Worm (Caenorhabditis elegans): ENCODE measurements around the gene clec-257.

The clec-257 gene

ce11 chrV:18771390-18771789 lies 1.5 kb upstream of the clec-257 start, which contains the start of gene clec-256:
Gene clec-256, plus strand, starts transcription at chrV:18771690.
- no peak for TF ChIP-seq T22C8.4 (GFP tag; IDR thresholded peaks at IDR 0.05)
- no peak for TF ChIP-seq ref-1 (GFP tag; conservative IDR thresholded peaks at IDR 0.05)
- no peak for TF ChIP-seq klf-2 (GFP tag; conservative IDR thresholded peaks at IDR 0.05)
- TF ChIP-seq med-1 (GFP tag; optimal IDR thresholded peaks at IDR 0.05; ENCODE audit: insufficient read depth), result no peak
- no peak for TF ChIP-seq ztf-23 (GFP tag; IDR thresholded peaks at IDR 0.05)
- no peak for TF ChIP-seq ztf-29 (GFP tag; IDR thresholded peaks at IDR 0.05)

- TF ChIP-seq ref-1 (GFP tag; conservative IDR thresholded peaks at IDR 0.05), result no peak
- TF ChIP-seq ztf-23 (GFP tag; IDR thresholded peaks at IDR 0.05), result no peak
- TF ChIP-seq flt-1 (GFP tag; IDR thresholded peaks at IDR 0.05), result no peak
- TF ChIP-seq tab-1 (GFP tag; IDR thresholded peaks at IDR 0.05), result no peak
- no peak for TF ChIP-seq T22C8.4 (GFP tag; IDR thresholded peaks at IDR 0.05)
- TF ChIP-seq cog-1 (tag; optimal IDR thresholded peaks at IDR 0.05), result no peak
- no peak for TF ChIP-seq klf-2 (GFP tag; conservative IDR thresholded peaks at IDR 0.05)
- no peak for TF ChIP-seq ztf-29 (GFP tag; IDR thresholded peaks at IDR 0.05)
Observed at ce11 chrV:18771804-18772386, 966 bp upstream of the clec-257 start.

ce11 chrV:18776245-18776737 lies 3.4 kb downstream of the clec-257 start, which contains the start of gene Y17D7B.4:
Gene Y17D7B.4, minus strand, starts transcription at chrV:18776687.
- no peak for TF ChIP-seq T22C8.4 (GFP tag; IDR thresholded peaks at IDR 0.05)
- no peak for TF ChIP-seq cog-1 (tag; optimal IDR thresholded peaks at IDR 0.05)
- no peak for TF ChIP-seq flt-1 (GFP tag; IDR thresholded peaks at IDR 0.05)
- TF ChIP-seq tab-1 (GFP tag; IDR thresholded peaks at IDR 0.05), result no peak
- TF ChIP-seq ztf-23 (GFP tag; IDR thresholded peaks at IDR 0.05), result no peak
- TF ChIP-seq klf-2 (GFP tag; conservative IDR thresholded peaks at IDR 0.05), result no peak
- no peak for TF ChIP-seq med-1 (GFP tag; optimal IDR thresholded peaks at IDR 0.05; ENCODE audit: insufficient read depth)
- no peak for TF ChIP-seq ztf-29 (GFP tag; IDR thresholded peaks at IDR 0.05)
- no peak for TF ChIP-seq ref-1 (GFP tag; conservative IDR thresholded peaks at IDR 0.05)

- no peak for TF ChIP-seq ztf-29 (GFP tag; IDR thresholded peaks at IDR 0.05)
- no peak for TF ChIP-seq klf-2 (GFP tag; conservative IDR thresholded peaks at IDR 0.05)
- TF ChIP-seq T22C8.4 (GFP tag; IDR thresholded peaks at IDR 0.05), result no peak
- no peak for TF ChIP-seq med-1 (GFP tag; optimal IDR thresholded peaks at IDR 0.05; ENCODE audit: insufficient read depth)
- TF ChIP-seq ref-1 (GFP tag; conservative IDR thresholded peaks at IDR 0.05), result no peak
- TF ChIP-seq cog-1 (tag; optimal IDR thresholded peaks at IDR 0.05), result no peak
- no peak for TF ChIP-seq flt-1 (GFP tag; IDR thresholded peaks at IDR 0.05)
- TF ChIP-seq ztf-23 (GFP tag; IDR thresholded peaks at IDR 0.05), result no peak
- no peak for TF ChIP-seq tab-1 (GFP tag; IDR thresholded peaks at IDR 0.05)
Observed at ce11 chrV:18780605-18781004, 7.7 kb downstream of the clec-257 start.

- TF ChIP-seq T22C8.4 (GFP tag; IDR thresholded peaks at IDR 0.05), result no peak
- no peak for TF ChIP-seq ztf-29 (GFP tag; IDR thresholded peaks at IDR 0.05)
- no peak for TF ChIP-seq tab-1 (GFP tag; IDR thresholded peaks at IDR 0.05)
- no peak for TF ChIP-seq cog-1 (tag; optimal IDR thresholded peaks at IDR 0.05)
Observed at ce11 chrV:18782747-18783146, 9.9 kb downstream of the clec-257 start.

- TF ChIP-seq ztf-23 (GFP tag; IDR thresholded peaks at IDR 0.05), result no peak
- TF ChIP-seq tab-1 (GFP tag; IDR thresholded peaks at IDR 0.05), result no peak
- TF ChIP-seq med-1 (GFP tag; optimal IDR thresholded peaks at IDR 0.05; ENCODE audit: insufficient read depth), result no peak
- TF ChIP-seq cog-1 (tag; optimal IDR thresholded peaks at IDR 0.05), result no peak
- no peak for TF ChIP-seq ztf-29 (GFP tag; IDR thresholded peaks at IDR 0.05)
- no peak for TF ChIP-seq T22C8.4 (GFP tag; IDR thresholded peaks at IDR 0.05)
- TF ChIP-seq flt-1 (GFP tag; IDR thresholded peaks at IDR 0.05), result no peak
- no peak for TF ChIP-seq ref-1 (GFP tag; conservative IDR thresholded peaks at IDR 0.05)
- no peak for TF ChIP-seq klf-2 (GFP tag; conservative IDR thresholded peaks at IDR 0.05)
Observed at ce11 chrV:18783474-18783873, 10.6 kb downstream of the clec-257 start, which contains the start of gene Y17D7B.10. Gene Y17D7B.10, plus strand, starts transcription at chrV:18783716.

ce11 chrV:18786694-18787093 lies 13.8 kb downstream of the clec-257 start, which contains the start of gene Y17D7B.3:
Gene Y17D7B.3, minus strand, starts transcription at chrV:18786794.
- TF ChIP-seq ztf-23 (GFP tag; IDR thresholded peaks at IDR 0.05) (no peak), tab-1 (GFP tag; IDR thresholded peaks at IDR 0.05) (no peak), flt-1 (GFP tag; IDR thresholded peaks at IDR 0.05) (no peak), cog-1 (tag; optimal IDR thresholded peaks at IDR 0.05) (no peak), ref-1 (GFP tag; conservative IDR thresholded peaks at IDR 0.05) (no peak), klf-2 (GFP tag; conservative IDR thresholded peaks at IDR 0.05) (no peak), med-1 (GFP tag; optimal IDR thresholded peaks at IDR 0.05; ENCODE audit: insufficient read depth) (no peak), T22C8.4 (GFP tag; IDR thresholded peaks at IDR 0.05) (no peak), ztf-29 (GFP tag; IDR thresholded peaks at IDR 0.05) (no peak)

ce11 chrV:18787417-18787918 lies 14.6 kb downstream of the clec-257 start, which contains the start of gene Y17D7B.2:
Gene Y17D7B.2, plus strand, starts transcription at chrV:18787739.
- no peak for TF ChIP-seq T22C8.4 (GFP tag; IDR thresholded peaks at IDR 0.05)
- TF ChIP-seq ztf-29 (GFP tag; IDR thresholded peaks at IDR 0.05), result no peak
- no peak for TF ChIP-seq klf-2 (GFP tag; conservative IDR thresholded peaks at IDR 0.05)
- TF ChIP-seq med-1 (GFP tag; optimal IDR thresholded peaks at IDR 0.05; ENCODE audit: insufficient read depth), result no peak
- TF ChIP-seq tab-1 (GFP tag; IDR thresholded peaks at IDR 0.05), result no peak
- no peak for TF ChIP-seq ztf-23 (GFP tag; IDR thresholded peaks at IDR 0.05)
- no peak for TF ChIP-seq ref-1 (GFP tag; conservative IDR thresholded peaks at IDR 0.05)
- no peak for TF ChIP-seq cog-1 (tag; optimal IDR thresholded peaks at IDR 0.05)
- TF ChIP-seq flt-1 (GFP tag; IDR thresholded peaks at IDR 0.05), result no peak

ce11 chrV:18790658-18791057 lies 17.8 kb downstream of the clec-257 start, which contains the start of gene nhr-231:
Gene nhr-231, plus strand, starts transcription at chrV:18790958.
- no peak for TF ChIP-seq ztf-29 (GFP tag; IDR thresholded peaks at IDR 0.05)
- no peak for TF ChIP-seq ztf-23 (GFP tag; IDR thresholded peaks at IDR 0.05)
- TF ChIP-seq T22C8.4 (GFP tag; IDR thresholded peaks at IDR 0.05), result no peak
- no peak for TF ChIP-seq tab-1 (GFP tag; IDR thresholded peaks at IDR 0.05)
- TF ChIP-seq med-1 (GFP tag; optimal IDR thresholded peaks at IDR 0.05; ENCODE audit: insufficient read depth), result no peak
- TF ChIP-seq klf-2 (GFP tag; conservative IDR thresholded peaks at IDR 0.05), result no peak
- TF ChIP-seq cog-1 (tag; optimal IDR thresholded peaks at IDR 0.05), result no peak
- no peak for TF ChIP-seq ref-1 (GFP tag; conservative IDR thresholded peaks at IDR 0.05)
- TF ChIP-seq flt-1 (GFP tag; IDR thresholded peaks at IDR 0.05), result no peak
